Fruit fly (Drosophila melanogaster): Measurements from ENCODE around the gene CG44774.

Gene CG44774

dm6 chrX:4955788-4956442 lies 18.0 kb upstream of the CG44774 start (continued):
- TF ChIP-seq CoRest (tag; optimal IDR thresholded peaks at IDR 0.05): peak; percentile 49
- TF ChIP-seq CG8765 (GFP tag; IDR thresholded peaks at IDR 0.05): no peak
- TF ChIP-seq CG4360 (GFP tag; IDR thresholded peaks at IDR 0.05): peak; percentile 83
- peak; percentile 46 for TF ChIP-seq sqz (GFP tag; optimal IDR thresholded peaks at IDR 0.05)
- peak; percentile 48 for TF ChIP-seq HmgD (GFP tag; optimal IDR thresholded peaks at IDR 0.05)
- TF ChIP-seq gcm (GFP tag; optimal IDR thresholded peaks at IDR 0.05): no peak
- TF ChIP-seq tna (GFP tag; IDR thresholded peaks at IDR 0.05; ENCODE audit: partially characterized antibody): peak; percentile 92
- peak; percentile 39 for TF ChIP-seq her (GFP tag; optimal IDR thresholded peaks at IDR 0.05)
- TF ChIP-seq CG2120 (GFP tag; optimal IDR thresholded peaks at IDR 0.05): peak; percentile 25
- no peak for TF ChIP-seq CG6654 (GFP tag; optimal IDR thresholded peaks at IDR 0.05)
- TF ChIP-seq ftz-f1 (GFP tag; optimal IDR thresholded peaks at IDR 0.05): no peak
- TF ChIP-seq bsh (GFP tag; optimal IDR thresholded peaks at IDR 0.05): peak in 1 of 2 experiments; percentile 12
- TF ChIP-seq Ada2b (GFP tag; IDR thresholded peaks at IDR 0.05): 0 out of 2 replicates have a peak, but pooled peaks have one; percentile 8
- TF ChIP-seq run (tag; optimal IDR thresholded peaks at IDR 0.05): no peak
- peak; percentile 85 for TF ChIP-seq Hmr (GFP tag; optimal IDR thresholded peaks at IDR 0.05)
- TF ChIP-seq nmo (GFP tag; optimal IDR thresholded peaks at IDR 0.05): peak; percentile 33
- TF ChIP-seq sob (GFP tag; IDR thresholded peaks at IDR 0.05): peak; percentile 40; the same call in 1 of the 2 replicates
- no peak for TF ChIP-seq CG15073 (GFP tag; optimal IDR thresholded peaks at IDR 0.05)
- TF ChIP-seq lola (GFP tag; optimal IDR thresholded peaks at IDR 0.05): peak in 1 of 3 experiments; percentile 8
- no peak for TF ChIP-seq CG1602 (GFP tag; optimal IDR thresholded peaks at IDR 0.05)
- TF ChIP-seq CG10267 (tag; optimal IDR thresholded peaks at IDR 0.05): peak; percentile 16
- peak in 1 of 2 experiments; percentile 25 for TF ChIP-seq dpn (GFP tag; optimal IDR thresholded peaks at IDR 0.05)
- no peak for TF ChIP-seq CG18764 (GFP tag; optimal IDR thresholded peaks at IDR 0.05)
- peak; percentile 55 for TF ChIP-seq Xrp1 (GFP tag; IDR thresholded peaks at IDR 0.05)
- peak; percentile 12 for TF ChIP-seq CHES-1-like (GFP tag; optimal IDR thresholded peaks at IDR 0.05)
- TF ChIP-seq row (GFP tag; IDR thresholded peaks at IDR 0.05): peak; percentile 67
- TF ChIP-seq dan (GFP tag; IDR thresholded peaks at IDR 0.05): no peak
- TF ChIP-seq CG18011 (GFP tag; optimal IDR thresholded peaks at IDR 0.05): no peak
- no peak for TF ChIP-seq mam (GFP tag; optimal IDR thresholded peaks at IDR 0.05)
- peak; percentile 87 for TF ChIP-seq Myb (GFP tag; optimal IDR thresholded peaks at IDR 0.05)
- TF ChIP-seq ttk (GFP tag; IDR thresholded peaks at IDR 0.05): no peak
- TF ChIP-seq CG18262 (tag; optimal IDR thresholded peaks at IDR 0.05): peak; percentile 22
- TF ChIP-seq CrebB (tag; optimal IDR thresholded peaks at IDR 0.05): peak; percentile 45
- peak; percentile 2 for TF ChIP-seq CG31365 (tag; optimal IDR thresholded peaks at IDR 0.05)
- TF ChIP-seq pan (optimal IDR thresholded peaks at IDR 0.05): no peak
- TF ChIP-seq pan (GFP tag; optimal IDR thresholded peaks at IDR 0.05 in 1 of 2, IDR thresholded peaks at IDR 0.05 in 1 of 2): no peak
- peak; percentile 44; the same call in 1 of the 2 replicates for TF ChIP-seq CG32532 (GFP tag; IDR thresholded peaks at IDR 0.05)
- peak; percentile 96; the same call in 1 of the 2 replicates for TF ChIP-seq CG42726 (GFP tag; IDR thresholded peaks at IDR 0.05; ENCODE audit: partially characterized antibody)
- TF ChIP-seq CG7987 (GFP tag; optimal IDR thresholded peaks at IDR 0.05): no peak
- TF ChIP-seq CG11723 (GFP tag; optimal IDR thresholded peaks at IDR 0.05): no peak
- no peak for TF ChIP-seq NC2β (GFP tag; optimal IDR thresholded peaks at IDR 0.05)
- peak; percentile 86 for TF ChIP-seq nerfin-2 (GFP tag; IDR thresholded peaks at IDR 0.05; ENCODE audit: partially characterized antibody)
- peak; percentile 24 for TF ChIP-seq lilli (GFP tag; optimal IDR thresholded peaks at IDR 0.05)
- TF ChIP-seq zen2 (GFP tag; IDR thresholded peaks at IDR 0.05; ENCODE audit: partially characterized antibody): peak; percentile 94
- peak; percentile 51 for TF ChIP-seq CG10462 (GFP tag; optimal IDR thresholded peaks at IDR 0.05)
- TF ChIP-seq sim (GFP tag; IDR thresholded peaks at IDR 0.05): no peak
- peak; percentile 96 for TF ChIP-seq CG6791 (GFP tag; IDR thresholded peaks at IDR 0.05; ENCODE audit: partially characterized antibody)
- no peak for TF ChIP-seq ab (GFP tag; optimal IDR thresholded peaks at IDR 0.05)
- no peak for TF ChIP-seq YL-1 (GFP tag; optimal IDR thresholded peaks at IDR 0.05)
